Fruit fly (Drosophila melanogaster) whole organism, embryonic: ENCODE results near the gene Sbf.

Experiments used
- Atf-2 ChIP-seq: fragments of 200-800 bp; sonication (Bioruptor generic); optimal IDR thresholded peaks from 2 replicates; lab custom pipeline; 2016; ENCODE audit warnings: missing biosample characterization, missing genetic modification characterization
- C15 ChIP-seq: fragments of 200-800 bp; sonication (Bioruptor generic); IDR thresholded peaks from 3 replicates; pipeline ENCODE4 v1.3.6; 2022; ENCODE audit warnings: missing biosample characterization, missing genetic modification characterization
- CG10267 ChIP-seq: fragments of 200-800 bp; sonication (Bioruptor generic); optimal IDR thresholded peaks from 2 replicates; lab custom pipeline; 2018; ENCODE audit warnings: missing biosample characterization, mild to moderate bottlenecking, missing genetic modification characterization, moderate library complexity
- CG10979 ChIP-seq: fragments of 200-800 bp; sonication (Bioruptor generic); optimal IDR thresholded peaks from 2 replicates; lab custom pipeline; 2018; ENCODE audit warnings: missing biosample characterization, mild to moderate bottlenecking, missing genetic modification characterization, moderate library complexity
- CG11696 ChIP-seq: fragments of 200-800 bp; sonication (Bioruptor generic); IDR thresholded peaks from 2 replicates; pipeline ENCODE4 v1.3.6; 2022; ENCODE audit warnings: missing biosample characterization, missing genetic modification characterization
- CG12236 ChIP-seq: fragments of 200-800 bp; sonication (Bioruptor generic); optimal IDR thresholded peaks from 2 replicates; lab custom pipeline; 2016; ENCODE audit warnings: missing biosample characterization, missing genetic modification characterization
- CG13775 ChIP-seq: fragments of 200-800 bp; sonication (Bioruptor generic); optimal IDR thresholded peaks from 3 replicates; lab custom pipeline; 2017; ENCODE audit warnings: missing biosample characterization, mild to moderate bottlenecking, missing genetic modification characterization
- CG13894 ChIP-seq: fragments of 200-800 bp; sonication (Bioruptor generic); optimal IDR thresholded peaks from 3 replicates; lab custom pipeline; 2018; ENCODE audit warnings: missing biosample characterization, mild to moderate bottlenecking, missing genetic modification characterization, moderate library complexity
- CG14860 ChIP-seq: fragments of 200-800 bp; sonication (Bioruptor generic); IDR thresholded peaks from 3 replicates; pipeline ENCODE4 v1.3.6; 2022; ENCODE audit warnings: missing biosample characterization, missing genetic modification characterization; ENCODE audit not compliant: partially characterized antibody
- CG16863 ChIP-seq: fragments of 200-800 bp; sonication (Bioruptor generic); optimal IDR thresholded peaks from 3 replicates; lab custom pipeline; 2016; ENCODE audit warnings: missing biosample characterization, missing genetic modification characterization
- CG17186 ChIP-seq: fragments of 200-800 bp; sonication (Bioruptor generic); optimal IDR thresholded peaks from 3 replicates; lab custom pipeline; 2017; ENCODE audit warnings: missing biosample characterization, missing genetic modification reagents, missing genetic modification characterization
- CG17359 ChIP-seq: fragments of 200-800 bp; sonication (Bioruptor generic); optimal IDR thresholded peaks from 3 replicates; lab custom pipeline; 2018; ENCODE audit warnings: missing biosample characterization, mild to moderate bottlenecking, missing genetic modification characterization, moderate library complexity
- CG17802 ChIP-seq: fragments of 200-800 bp; sonication (Bioruptor generic); optimal IDR thresholded peaks from 2 replicates; lab custom pipeline; 2018; ENCODE audit warnings: missing biosample characterization, mild to moderate bottlenecking, missing genetic modification characterization, moderate library complexity
- CG18599 ChIP-seq: fragments of 200-800 bp; sonication (Bioruptor generic); optimal IDR thresholded peaks from 3 replicates; lab custom pipeline; 2017; ENCODE audit warnings: missing biosample characterization, missing genetic modification characterization, mild to moderate bottlenecking, moderate library complexity, missing genetic modification reagents
- CG2678 ChIP-seq: fragments of 200-800 bp; sonication (Bioruptor generic); optimal IDR thresholded peaks from 3 replicates; lab custom pipeline; 2019; ENCODE audit warnings: missing biosample characterization, mild to moderate bottlenecking, missing genetic modification characterization, moderate library complexity
- CG30431 ChIP-seq: fragments of 200-800 bp; sonication (Bioruptor generic); optimal IDR thresholded peaks from 2 replicates; lab custom pipeline; 2017; ENCODE audit warnings: missing biosample characterization, missing genetic modification characterization
- CG4820 ChIP-seq: fragments of 200-800 bp; sonication (Bioruptor generic); optimal IDR thresholded peaks from 3 replicates; lab custom pipeline; 2016; ENCODE audit warnings: missing biosample characterization, missing genetic modification characterization
- CG4854 ChIP-seq: fragments of 200-800 bp; sonication (Bioruptor generic); optimal IDR thresholded peaks from 2 replicates; lab custom pipeline; 2016; ENCODE audit warnings: missing biosample characterization, missing genetic modification characterization, inconsistent platforms
- CG8924 ChIP-seq: fragments of 200-800 bp; optimal IDR thresholded peaks from 3 replicates; lab custom pipeline; 2019; ENCODE audit warnings: missing biosample characterization, mild to moderate bottlenecking, missing genetic modification characterization, moderate library complexity
- CG9215 ChIP-seq: fragments of 200-800 bp; sonication (Bioruptor generic); IDR thresholded peaks from 2 replicates; pipeline ENCODE4 v1.3.6; 2022; ENCODE audit warnings: missing biosample characterization, missing genetic modification characterization
- GATAe ChIP-seq: fragments of 200-800 bp; sonication (Bioruptor generic); conservative IDR thresholded peaks from 2 replicates; pipeline ENCODE4 v1.3.6; 2022; ENCODE audit warnings: missing biosample characterization, missing genetic modification characterization
- H2.0 ChIP-seq: fragments of 200-800 bp; sonication (Bioruptor generic); IDR thresholded peaks from 2 replicates; pipeline ENCODE4 v1.3.6; 2022; ENCODE audit warnings: missing biosample characterization, missing genetic modification characterization
- Hr39 ChIP-seq: fragments of >200 bp; optimal IDR thresholded peaks from 2 replicates; lab custom pipeline; 2017
- Med ChIP-seq: fragments of 200-800 bp; sonication (Bioruptor generic); peaks from one replicate; lab custom pipeline; 2016; ENCODE audit warnings: missing biosample characterization, missing genetic modification characterization, mild to moderate bottlenecking, inconsistent platforms, moderate library complexity
- Meics ChIP-seq: fragments of 200-800 bp; sonication (Bioruptor generic); optimal IDR thresholded peaks from 2 replicates; lab custom pipeline; 2017; ENCODE audit warnings: missing biosample characterization, mild to moderate bottlenecking, missing genetic modification characterization
- Rfx ChIP-seq: fragments of 200-800 bp; sonication (Bioruptor generic); IDR thresholded peaks from 2 replicates; pipeline ENCODE4 v1.3.6; 2022; ENCODE audit warnings: missing biosample characterization, missing genetic modification characterization
- cad ChIP-seq: fragments of >200 bp; optimal IDR thresholded peaks from 2 replicates; lab custom pipeline; 2017; ENCODE audit warnings: missing biosample characterization, missing genetic modification characterization
- caup ChIP-seq: fragments of 200-800 bp; sonication (Bioruptor generic); optimal IDR thresholded peaks from 3 replicates; lab custom pipeline; 2017; ENCODE audit warnings: missing biosample characterization, mild to moderate bottlenecking, missing genetic modification characterization, moderate library complexity; ENCODE audit not compliant: severe bottlenecking
- cg ChIP-seq: fragments of 200-800 bp; sonication (Bioruptor generic); optimal IDR thresholded peaks from 3 replicates; lab custom pipeline; 2019; ENCODE audit warnings: missing biosample characterization, mild to moderate bottlenecking, missing genetic modification characterization, moderate library complexity
- croc ChIP-seq: fragments of 200-800 bp; sonication (Bioruptor generic); conservative IDR thresholded peaks from 3 replicates; pipeline ENCODE4 v1.3.6; 2022; ENCODE audit warnings: missing biosample characterization, missing genetic modification characterization
- eyg ChIP-seq: fragments of 200-800 bp; sonication (Bioruptor generic); optimal IDR thresholded peaks from 3 replicates; lab custom pipeline; 2016; ENCODE audit warnings: missing biosample characterization, missing genetic modification characterization
- fd102C ChIP-seq: fragments of 200-800 bp; sonication (Bioruptor generic); optimal IDR thresholded peaks from 2 replicates; lab custom pipeline; 2018; ENCODE audit warnings: missing biosample characterization, mild to moderate bottlenecking, missing genetic modification characterization, moderate library complexity
- fd3F ChIP-seq: fragments of 200-800 bp; sonication (Bioruptor generic); optimal IDR thresholded peaks from 2 replicates; lab custom pipeline; 2018; ENCODE audit warnings: missing biosample characterization, mild to moderate bottlenecking, missing genetic modification characterization, moderate library complexity
- fru ChIP-seq: fragments of >200 bp; optimal IDR thresholded peaks from 2 replicates; lab custom pipeline; 2017
- gce ChIP-seq: fragments of 200-800 bp; sonication (Bioruptor generic); IDR thresholded peaks from 3 replicates; pipeline ENCODE4 v1.3.6; 2022; ENCODE audit warnings: missing biosample characterization, missing genetic modification characterization
- gem ChIP-seq: fragments of 200-800 bp; sonication (Bioruptor generic); optimal IDR thresholded peaks from 2 replicates; lab custom pipeline; 2019; ENCODE audit warnings: missing biosample characterization, mild to moderate bottlenecking, missing genetic modification characterization, moderate library complexity
- grau ChIP-seq: fragments of 200-800 bp; optimal IDR thresholded peaks from 3 replicates; lab custom pipeline; 2019; ENCODE audit warnings: missing biosample characterization, mild to moderate bottlenecking, missing genetic modification characterization, moderate library complexity
- gsb ChIP-seq: fragments of 200-800 bp; sonication (Bioruptor generic); IDR thresholded peaks from 2 replicates; pipeline ENCODE4 v1.3.6; 2022; ENCODE audit warnings: missing biosample characterization, missing genetic modification characterization
- kah ChIP-seq: fragments of 200-800 bp; sonication (Bioruptor generic); optimal IDR thresholded peaks from 2 replicates; lab custom pipeline; 2018; ENCODE audit warnings: missing biosample characterization, mild to moderate bottlenecking, missing genetic modification characterization
- kay ChIP-seq: fragments of 200-800 bp; sonication (Bioruptor generic); optimal IDR thresholded peaks from 2 replicates; lab custom pipeline; 2016; ENCODE audit warnings: missing biosample characterization, missing genetic modification characterization
- ken ChIP-seq: fragments of 200-800 bp; sonication (Bioruptor generic); IDR thresholded peaks from 3 replicates; pipeline ENCODE4 v1.3.6; 2022; ENCODE audit warnings: missing biosample characterization, missing genetic modification characterization
- lab ChIP-seq: fragments of 200-800 bp; sonication (Bioruptor generic); optimal IDR thresholded peaks from 3 replicates; lab custom pipeline; 2017; ENCODE audit warnings: missing biosample characterization, missing genetic modification characterization, mild to moderate bottlenecking, moderate library complexity, missing genetic modification reagents
- luna ChIP-seq: fragments of 200-800 bp; sonication (Bioruptor generic); optimal IDR thresholded peaks from 2 replicates; lab custom pipeline; 2016; ENCODE audit warnings: missing biosample characterization, missing genetic modification characterization
- otp ChIP-seq: fragments of 200-800 bp; sonication (Bioruptor generic); IDR thresholded peaks from 3 replicates; pipeline ENCODE4, ENCODE4 v1.3.6; 2022; ENCODE audit warnings: missing biosample characterization, missing genetic modification characterization
- phol ChIP-seq: fragments of 200-800 bp; sonication (Bioruptor generic); optimal IDR thresholded peaks from 3 replicates; lab custom pipeline; 2018; ENCODE audit warnings: missing biosample characterization, mild to moderate bottlenecking, missing genetic modification characterization, moderate library complexity
- pum ChIP-seq: fragments of 200-800 bp; sonication (Bioruptor generic); optimal IDR thresholded peaks from 2 replicates; lab custom pipeline; 2016; ENCODE audit warnings: missing biosample characterization, missing genetic modification characterization
- pzg ChIP-seq: fragments of 200-800 bp; sonication (Bioruptor generic); optimal IDR thresholded peaks from 3 replicates; lab custom pipeline; 2018; ENCODE audit warnings: missing biosample characterization, mild to moderate bottlenecking, missing genetic modification characterization, moderate library complexity
- slp2 ChIP-seq: fragments of 200-800 bp; sonication (Bioruptor generic); optimal IDR thresholded peaks from 2 replicates; lab custom pipeline; 2016; ENCODE audit warnings: missing biosample characterization, missing genetic modification characterization
- tin ChIP-seq: fragments of 200-800 bp; sonication (Bioruptor generic); optimal IDR thresholded peaks from 3 replicates; lab custom pipeline; 2016; ENCODE audit warnings: missing biosample characterization, missing genetic modification characterization
- trh ChIP-seq: fragments of 200-800 bp; sonication (Bioruptor generic); optimal IDR thresholded peaks from 2 replicates; lab custom pipeline; 2016; ENCODE audit warnings: missing biosample characterization, missing genetic modification characterization
- ttk ChIP-seq: fragments of 200-800 bp; sonication (Bioruptor generic); IDR thresholded peaks from 2 replicates; pipeline ENCODE4 v2.1.2; 2022; ENCODE audit warnings: missing biosample characterization, missing genetic modification characterization
- vfl ChIP-seq: fragments of 200-800 bp; sonication (Bioruptor generic); optimal IDR thresholded peaks from 2 replicates; lab custom pipeline; 2016; ENCODE audit warnings: missing biosample characterization, missing genetic modification characterization

The Sbf gene

dm6 chr3R:11806753-11807152 is 10.0 kb upstream of the Sbf start (continued):
- no peak for TF ChIP-seq CG13894 (tag; lab: Kevin White, UChicago)
- TF ChIP-seq ken (GFP tag; lab: Robert Waterston, UW) = no peak
- no peak for TF ChIP-seq CG17186 (GFP tag; lab: Kevin White, UChicago)
- peak; percentile 30 for TF ChIP-seq CG18599 (GFP tag; lab: Kevin White, UChicago)
- TF ChIP-seq cg (GFP tag; lab: Kevin White, UChicago) = no peak
- no peak for TF ChIP-seq CG11696 (GFP tag; lab: Robert Waterston, UW)
- peak; percentile 10 for TF ChIP-seq CG30431 (GFP tag; lab: Kevin White, UChicago)
- no peak for TF ChIP-seq otp (GFP tag; lab: Robert Waterston, UW)
- no peak for TF ChIP-seq Hr39 (lab: Kevin White, UChicago)
- no peak for TF ChIP-seq eyg (GFP tag; lab: Kevin White, UChicago)
- no peak for TF ChIP-seq pzg (GFP tag; lab: Kevin White, UChicago)
- TF ChIP-seq gce (GFP tag; lab: Robert Waterston, UW) = no peak
- no peak for TF ChIP-seq GATAe (GFP tag; lab: Robert Waterston, UW)
- no peak for TF ChIP-seq kay (GFP tag; lab: Kevin White, UChicago)
- TF ChIP-seq CG12236 (GFP tag; lab: Kevin White, UChicago) = no peak
- TF ChIP-seq fd3F (GFP tag; lab: Kevin White, UChicago) = no peak
- TF ChIP-seq fru (lab: Kevin White, UChicago) = no peak
- TF ChIP-seq CG16863 (GFP tag; lab: Kevin White, UChicago) = no peak
- TF ChIP-seq Rfx (GFP tag; lab: Robert Waterston, UW) = 0 out of 2 replicates have a peak, but pooled peaks have one; percentile 26
- peak; percentile 27 for TF ChIP-seq CG17359 (tag; lab: Kevin White, UChicago)
- TF ChIP-seq gsb = no peak
- peak; percentile 10 for TF ChIP-seq Meics (GFP tag; lab: Kevin White, UChicago)
- peak; percentile 15 for TF ChIP-seq tin (GFP tag; lab: Kevin White, UChicago)
- TF ChIP-seq CG10267 (tag; lab: Kevin White, UChicago) = no peak
- peak; percentile 55 for TF ChIP-seq gem (tag; lab: Kevin White, UChicago)
- TF ChIP-seq vfl = no peak
- peak; percentile 10 for TF ChIP-seq CG13775 (GFP tag; lab: Kevin White, UChicago)
- TF ChIP-seq C15 (GFP tag; lab: Robert Waterston, UW) = no peak
- no peak for TF ChIP-seq H2.0 (GFP tag; lab: Robert Waterston, UW)
- peak; percentile 25 for TF ChIP-seq lab (GFP tag; lab: Kevin White, UChicago)
- TF ChIP-seq cad (GFP tag; lab: Kevin White, UChicago) = no peak
- peak; percentile 35; the same call in 1 of the 2 replicates for TF ChIP-seq ttk (GFP tag; lab: Robert Waterston, UW)
- no peak for TF ChIP-seq trh (GFP tag; lab: Kevin White, UChicago)
- TF ChIP-seq phol (tag; lab: Kevin White, UChicago) = peak; percentile 44
- TF ChIP-seq slp2 (GFP tag; lab: Kevin White, UChicago) = no peak
- TF ChIP-seq CG9215 (GFP tag; lab: Robert Waterston, UW) = 0 out of 2 replicates have a peak, but pooled peaks have one; percentile 7
- no peak for TF ChIP-seq CG4820 (GFP tag; lab: Kevin White, UChicago)
- no peak for TF ChIP-seq croc (GFP tag; lab: Robert Waterston, UW)
- TF ChIP-seq CG17802 (tag; lab: Kevin White, UChicago) = no peak
- TF ChIP-seq fd102C (GFP tag; lab: Kevin White, UChicago) = no peak
- TF ChIP-seq pum = peak; percentile 2
- no peak for TF ChIP-seq luna
- peak; percentile 89 for TF ChIP-seq Med (GFP tag; lab: Kevin White, UChicago)
- no peak for TF ChIP-seq CG4854 (GFP tag; lab: Kevin White, UChicago)
- TF ChIP-seq CG8924 (tag; lab: Kevin White, UChicago) = no peak
- no peak for TF ChIP-seq caup (GFP tag; lab: Kevin White, UChicago)
- no peak for TF ChIP-seq kah
- TF ChIP-seq CG2678 (tag; lab: Kevin White, UChicago) = peak; percentile 37
- no peak for TF ChIP-seq Atf-2 (GFP tag; lab: Kevin White, UChicago)
- peak; percentile 34 for TF ChIP-seq grau (tag; lab: Kevin White, UChicago)
- TF ChIP-seq CG10979 = peak; percentile 25
- 0 out of 3 replicates have a peak, but pooled peaks have one; percentile 26 for TF ChIP-seq CG14860 (GFP tag; lab: Robert Waterston, UW)
